Fruit fly (Drosophila melanogaster) whole organism, embryonic: ENCODE measurements around the gene CG33124.
A peak's percentile ranks its signal among the peaks of the same experiment; 100 is the strongest.

Experiments used
- Adf1 ChIP-seq: fragments of 200-800 bp; sonication (Bioruptor generic); IDR thresholded peaks from 2 replicates; pipeline ENCODE4 v1.3.6; 2022; ENCODE audit warnings: missing biosample characterization, missing genetic modification characterization
- Asciz ChIP-seq: fragments of 200-800 bp; sonication (Bioruptor generic); optimal IDR thresholded peaks from 2 replicates; lab custom pipeline; 2017; ENCODE audit warnings: missing biosample characterization, mild to moderate bottlenecking, missing genetic modification characterization, missing genetic modification reagents
- Atf6 ChIP-seq: fragments of 200-800 bp; sonication (Bioruptor generic); IDR thresholded peaks from 2 replicates; pipeline ENCODE4 v1.3.6; 2022; ENCODE audit warnings: missing biosample characterization, missing genetic modification characterization
- Bteb2 ChIP-seq: fragments of 200-800 bp; sonication (Bioruptor generic); optimal IDR thresholded peaks from 2 replicates; lab custom pipeline; 2016; ENCODE audit warnings: missing biosample characterization, missing genetic modification characterization
- C15 ChIP-seq: fragments of 200-800 bp; sonication (Bioruptor generic); IDR thresholded peaks from 3 replicates; pipeline ENCODE4 v1.3.6; 2022; ENCODE audit warnings: missing biosample characterization, missing genetic modification characterization
- CG12155 ChIP-seq: fragments of 200-800 bp; sonication (Bioruptor generic); optimal IDR thresholded peaks from 3 replicates; lab custom pipeline; 2016; ENCODE audit warnings: missing biosample characterization, missing genetic modification characterization
- CG13123 ChIP-seq: fragments of 200-800 bp; sonication (Bioruptor generic); optimal IDR thresholded peaks from 2 replicates; lab custom pipeline; 2016; ENCODE audit warnings: missing biosample characterization, missing genetic modification characterization
- CG13424 ChIP-seq: fragments of 200-800 bp; sonication (Bioruptor generic); optimal IDR thresholded peaks from 2 replicates; lab custom pipeline; 2019; ENCODE audit warnings: missing biosample characterization, mild to moderate bottlenecking, missing genetic modification characterization, moderate library complexity
- CG13775 ChIP-seq: fragments of 200-800 bp; sonication (Bioruptor generic); optimal IDR thresholded peaks from 3 replicates; lab custom pipeline; 2017; ENCODE audit warnings: missing biosample characterization, mild to moderate bottlenecking, missing genetic modification characterization
- CG14050 ChIP-seq: fragments of 200-800 bp; sonication (Bioruptor generic); IDR thresholded peaks from 3 replicates; pipeline ENCODE4 v1.3.6; 2022; ENCODE audit warnings: missing biosample characterization, missing genetic modification characterization
- CG14965 ChIP-seq: fragments of 200-800 bp; sonication (Bioruptor generic); optimal IDR thresholded peaks from 2 replicates; lab custom pipeline; 2016; ENCODE audit warnings: missing biosample characterization, missing genetic modification characterization, borderline replicate concordance
- CG16815 ChIP-seq: fragments of 200-800 bp; sonication (Bioruptor generic); optimal IDR thresholded peaks from 3 replicates; lab custom pipeline; 2017; ENCODE audit warnings: missing biosample characterization, mild to moderate bottlenecking, missing genetic modification characterization
- CG17186 ChIP-seq: fragments of 200-800 bp; sonication (Bioruptor generic); optimal IDR thresholded peaks from 3 replicates; lab custom pipeline; 2017; ENCODE audit warnings: missing biosample characterization, missing genetic modification reagents, missing genetic modification characterization
- CG18764 ChIP-seq: fragments of 200-800 bp; sonication (Bioruptor generic); optimal IDR thresholded peaks from 3 replicates; lab custom pipeline; 2016; ENCODE audit warnings: missing biosample characterization, missing genetic modification characterization
- CG30403 ChIP-seq: fragments of 200-800 bp; sonication (Bioruptor generic); optimal IDR thresholded peaks from 3 replicates; lab custom pipeline; 2016; ENCODE audit warnings: missing biosample characterization, missing genetic modification characterization
- CG3065 ChIP-seq: fragments of 200-800 bp; sonication (Bioruptor generic); optimal IDR thresholded peaks from 2 replicates; lab custom pipeline; 2016; ENCODE audit warnings: missing biosample characterization, missing genetic modification characterization
- CG33213 ChIP-seq: fragments of 200-800 bp; sonication (Bioruptor generic); optimal IDR thresholded peaks from 3 replicates; lab custom pipeline; 2016; ENCODE audit warnings: missing biosample characterization, missing genetic modification characterization
- CG43689 ChIP-seq: fragments of 200-800 bp; sonication (Bioruptor generic); IDR thresholded peaks from 2 replicates; pipeline ENCODE4 v1.3.6; 2022; ENCODE audit warnings: missing biosample characterization, missing genetic modification characterization
- CG6689 ChIP-seq: fragments of 200-800 bp; sonication (Bioruptor generic); IDR thresholded peaks from 2 replicates; pipeline ENCODE4 v1.3.6; 2022; ENCODE audit warnings: missing biosample characterization, missing genetic modification characterization
- CG6813 ChIP-seq: fragments of 200-800 bp; sonication (Bioruptor generic); optimal IDR thresholded peaks from 2 replicates; lab custom pipeline; 2017; ENCODE audit warnings: missing biosample characterization, missing genetic modification characterization, mild to moderate bottlenecking, moderate library complexity, missing genetic modification reagents
- CG7745 ChIP-seq: fragments of 200-800 bp; sonication (Bioruptor generic); optimal IDR thresholded peaks from 2 replicates; lab custom pipeline; 2018; ENCODE audit warnings: missing biosample characterization, mild to moderate bottlenecking, missing genetic modification characterization, moderate library complexity
- CG7786 ChIP-seq: fragments of 200-800 bp; sonication (Bioruptor generic); optimal IDR thresholded peaks from 2 replicates; lab custom pipeline; 2016; ENCODE audit warnings: missing biosample characterization, missing genetic modification characterization
- CG7839 ChIP-seq: fragments of 200-800 bp; sonication (Bioruptor generic); optimal IDR thresholded peaks from 3 replicates; lab custom pipeline; 2018; ENCODE audit warnings: missing biosample characterization, mild to moderate bottlenecking, missing genetic modification characterization, moderate library complexity
- CG8290 ChIP-seq, 3 experiments: fragments of 200-800 bp; sonication (Bioruptor generic); optimal IDR thresholded peaks; 2 replicates each; lab custom pipeline; 2016 to 2019; ENCODE audit warnings: missing biosample characterization in 3 of 3, missing genetic modification characterization in 3 of 3, mild to moderate bottlenecking in 2 of 3, moderate library complexity in 1 of 3
- CG8478 ChIP-seq: fragments of >200 bp; optimal IDR thresholded peaks from 2 replicates; lab custom pipeline; 2018
- CG9215 ChIP-seq: fragments of 200-800 bp; sonication (Bioruptor generic); IDR thresholded peaks from 2 replicates; pipeline ENCODE4 v1.3.6; 2022; ENCODE audit warnings: missing biosample characterization, missing genetic modification characterization
- ERR ChIP-seq: fragments of 200-800 bp; sonication (Bioruptor generic); optimal IDR thresholded peaks from 2 replicates; lab custom pipeline; 2016; ENCODE audit warnings: missing biosample characterization, missing genetic modification characterization
- Ets97D ChIP-seq: fragments of 200-800 bp; sonication (Bioruptor generic); optimal IDR thresholded peaks from 3 replicates; lab custom pipeline; 2016; ENCODE audit warnings: missing biosample characterization, missing genetic modification characterization
- Fer2 ChIP-seq: fragments of 200-800 bp; sonication (Bioruptor generic); optimal IDR thresholded peaks from 2 replicates; lab custom pipeline; 2018; ENCODE audit warnings: missing biosample characterization, mild to moderate bottlenecking, missing genetic modification characterization, moderate library complexity
- Gug ChIP-seq: fragments of 200-800 bp; sonication (Bioruptor generic); IDR thresholded peaks from 4 replicates; pipeline ENCODE4 v1.3.6; 2022; ENCODE audit warnings: missing biosample characterization, missing genetic modification characterization
- Hmx ChIP-seq: fragments of 200-800 bp; sonication (Bioruptor generic); optimal IDR thresholded peaks from 2 replicates; lab custom pipeline; 2016; ENCODE audit warnings: missing biosample characterization, missing genetic modification characterization
- Hr78 ChIP-seq, 2 experiments: fragments of 200-800 bp in 1 of 2; fragments of >200 bp in 1 of 2; sonication (Bioruptor generic) in 1 of 2; optimal IDR thresholded peaks; 2 replicates each; lab custom pipeline; 2017 to 2019; ENCODE audit warnings: missing biosample characterization in 2 of 2, missing genetic modification characterization in 2 of 2, mild to moderate bottlenecking in 1 of 2, moderate library complexity in 1 of 2
- Med ChIP-seq: fragments of 200-800 bp; sonication (Bioruptor generic); peaks from one replicate; lab custom pipeline; 2016; ENCODE audit warnings: missing biosample characterization, missing genetic modification characterization, mild to moderate bottlenecking, inconsistent platforms, moderate library complexity
- Rx ChIP-seq: fragments of 200-800 bp; sonication (Bioruptor generic); IDR thresholded peaks from 2 replicates; pipeline ENCODE4 v1.3.6; 2022; ENCODE audit warnings: missing biosample characterization, missing genetic modification characterization
- Scr ChIP-seq: fragments of 200-800 bp; sonication (Bioruptor generic); IDR thresholded peaks from 2 replicates; pipeline ENCODE4 v1.3.6; 2022; ENCODE audit warnings: missing biosample characterization, missing genetic modification characterization; ENCODE audit not compliant: partially characterized antibody
- Xbp1 ChIP-seq: fragments of 200-800 bp; sonication (Bioruptor generic); optimal IDR thresholded peaks from 3 replicates; lab custom pipeline; 2016; ENCODE audit warnings: missing biosample characterization, mild to moderate bottlenecking, missing genetic modification characterization
- cas ChIP-seq: fragments of 200-800 bp; sonication (Bioruptor generic); IDR thresholded peaks from 2 replicates; pipeline ENCODE4 v1.3.6; 2022; ENCODE audit warnings: missing biosample characterization, missing genetic modification characterization
- cg ChIP-seq: fragments of 200-800 bp; sonication (Bioruptor generic); optimal IDR thresholded peaks from 3 replicates; lab custom pipeline; 2019; ENCODE audit warnings: missing biosample characterization, mild to moderate bottlenecking, missing genetic modification characterization, moderate library complexity
- ems ChIP-seq: fragments of 200-800 bp; sonication (Bioruptor generic); optimal IDR thresholded peaks from 3 replicates; lab custom pipeline; 2016; ENCODE audit warnings: missing biosample characterization, missing genetic modification characterization
- fd96Cb ChIP-seq: fragments of 200-800 bp; sonication (Bioruptor generic); optimal IDR thresholded peaks from 2 replicates; lab custom pipeline; 2018; ENCODE audit warnings: missing biosample characterization, mild to moderate bottlenecking, missing genetic modification characterization, moderate library complexity
- gce ChIP-seq: fragments of 200-800 bp; sonication (Bioruptor generic); IDR thresholded peaks from 3 replicates; pipeline ENCODE4 v1.3.6; 2022; ENCODE audit warnings: missing biosample characterization, missing genetic modification characterization
- gro ChIP-seq: fragments of 200-800 bp; sonication (Bioruptor generic); optimal IDR thresholded peaks from 2 replicates; lab custom pipeline; 2016; ENCODE audit warnings: missing biosample characterization, missing genetic modification characterization
- gsb ChIP-seq: fragments of 200-800 bp; sonication (Bioruptor generic); IDR thresholded peaks from 2 replicates; pipeline ENCODE4 v1.3.6; 2022; ENCODE audit warnings: missing biosample characterization, missing genetic modification characterization
- jumu ChIP-seq: fragments of 200-800 bp; sonication (Bioruptor generic); optimal IDR thresholded peaks from 3 replicates; lab custom pipeline; 2016; ENCODE audit warnings: missing biosample characterization, missing genetic modification characterization
- klu ChIP-seq: fragments of 200-800 bp; sonication (Bioruptor generic); IDR thresholded peaks from 2 replicates; pipeline ENCODE4 v1.3.6; 2022; ENCODE audit warnings: missing biosample characterization, missing genetic modification characterization
- luna ChIP-seq: fragments of 200-800 bp; sonication (Bioruptor generic); optimal IDR thresholded peaks from 2 replicates; lab custom pipeline; 2016; ENCODE audit warnings: missing biosample characterization, missing genetic modification characterization
- maf-S ChIP-seq: fragments of 200-800 bp; sonication (Bioruptor generic); optimal IDR thresholded peaks from 2 replicates; lab custom pipeline; 2016; ENCODE audit warnings: missing biosample characterization, missing genetic modification characterization
- nerfin-2 ChIP-seq: fragments of 200-800 bp; sonication (Bioruptor generic); IDR thresholded peaks from 2 replicates; pipeline ENCODE4 v1.3.6; 2022; ENCODE audit warnings: missing biosample characterization, missing genetic modification characterization; ENCODE audit not compliant: partially characterized antibody
- pnt ChIP-seq: fragments of 200-800 bp; sonication (Bioruptor generic); optimal IDR thresholded peaks from 3 replicates; lab custom pipeline; 2016; ENCODE audit warnings: missing biosample characterization, missing genetic modification characterization
- shn ChIP-seq: fragments of 200-800 bp; sonication (Bioruptor generic); optimal IDR thresholded peaks from 3 replicates; lab custom pipeline; 2016; ENCODE audit warnings: missing biosample characterization, missing genetic modification characterization
- sr ChIP-seq: fragments of 200-800 bp; sonication (Bioruptor generic); IDR thresholded peaks from 3 replicates; pipeline ENCODE4 v1.3.6; 2022; ENCODE audit warnings: missing biosample characterization, missing genetic modification characterization
- unc-4 ChIP-seq: fragments of 200-800 bp; sonication (Bioruptor generic); IDR thresholded peaks from 2 replicates; pipeline ENCODE4 v1.3.6; 2022; ENCODE audit warnings: missing biosample characterization, missing genetic modification characterization; ENCODE audit not compliant: partially characterized antibody

CG33124 gene

DNA sequence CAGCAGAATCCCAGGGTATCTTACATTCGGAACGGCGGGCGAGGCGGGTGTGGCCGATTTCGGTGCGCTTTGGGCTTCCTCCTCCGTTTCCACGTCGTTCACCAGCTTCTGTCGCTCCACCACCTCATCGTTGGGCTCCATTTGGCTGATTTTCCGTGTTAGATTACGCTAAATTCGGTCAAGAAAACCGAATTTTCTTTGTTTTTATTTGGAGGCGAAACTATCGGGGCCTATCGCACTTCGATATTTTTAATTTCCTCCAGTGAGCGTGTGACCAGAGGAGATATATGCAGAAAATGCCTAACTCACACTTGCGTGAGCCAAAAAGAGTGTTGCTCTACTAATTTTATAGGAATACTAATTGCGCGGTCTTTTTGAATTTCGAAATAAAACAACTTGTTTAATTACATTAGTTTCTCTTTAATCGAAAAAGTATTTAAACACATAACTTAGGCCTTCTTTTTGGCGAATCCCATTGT, 16.7 kb downstream of the CG33124 start, which contains the start of gene CG10874 (continued):
- no peak for TF ChIP-seq Xbp1 (GFP tag; lab: Kevin White, UChicago)
- no peak for TF ChIP-seq cas (GFP tag; lab: Robert Waterston, UW)
- peak; percentile 20 for TF ChIP-seq CG12155 (GFP tag; lab: Kevin White, UChicago)
- peak; percentile 23 for TF ChIP-seq CG8290 (GFP tag; optimal IDR thresholded peaks at IDR 0.05; lab: Kevin White, UChicago)
- TF ChIP-seq CG8290 (tag; optimal IDR thresholded peaks at IDR 0.05; lab: Kevin White, UChicago) = peak in 1 of 2 experiments; percentile 62
- TF ChIP-seq CG17186 (GFP tag; lab: Kevin White, UChicago) = peak; percentile 17
- TF ChIP-seq CG33213 = peak; percentile 65
- TF ChIP-seq Scr (GFP tag; lab: Robert Waterston, UW) = no peak
- no peak for TF ChIP-seq gce (GFP tag; lab: Robert Waterston, UW)
- TF ChIP-seq CG14965 (GFP tag; lab: Kevin White, UChicago) = no peak
- TF ChIP-seq CG13424 (tag; lab: Kevin White, UChicago) = no peak
- TF ChIP-seq ems (GFP tag; lab: Kevin White, UChicago) = no peak
- no peak for TF ChIP-seq cg (GFP tag; lab: Kevin White, UChicago)
- no peak for TF ChIP-seq Atf6
- no peak for TF ChIP-seq CG6689 (GFP tag; lab: Robert Waterston, UW)
- TF ChIP-seq Adf1 (GFP tag; lab: Robert Waterston, UW) = no peak
- no peak for TF ChIP-seq Hmx (GFP tag; lab: Kevin White, UChicago)
- no peak for TF ChIP-seq nerfin-2 (GFP tag; lab: Robert Waterston, UW)
- no peak for TF ChIP-seq CG7786 (GFP tag; lab: Kevin White, UChicago)
- no peak for TF ChIP-seq CG6813 (GFP tag; lab: Kevin White, UChicago)
- TF ChIP-seq gro = peak; percentile 29
- TF ChIP-seq CG16815 = no peak
- no peak for TF ChIP-seq klu (GFP tag; lab: Robert Waterston, UW)
- TF ChIP-seq fd96Cb (tag; lab: Kevin White, UChicago) = no peak
- TF ChIP-seq luna = no peak
- no peak for TF ChIP-seq pnt (GFP tag; lab: Kevin White, UChicago)
- no peak for TF ChIP-seq Rx (GFP tag; lab: Robert Waterston, UW)
- TF ChIP-seq CG13123 (GFP tag; lab: Kevin White, UChicago) = no peak
- no peak for TF ChIP-seq CG7745 (tag; lab: Kevin White, UChicago)
- TF ChIP-seq C15 (GFP tag; lab: Robert Waterston, UW) = no peak
- no peak for TF ChIP-seq Bteb2 (GFP tag; lab: Kevin White, UChicago)
- TF ChIP-seq gsb = no peak
- no peak for TF ChIP-seq unc-4 (GFP tag; lab: Robert Waterston, UW)
- TF ChIP-seq sr = no peak
- peak; percentile 98 for TF ChIP-seq CG18764
- TF ChIP-seq jumu = no peak
- no peak for TF ChIP-seq CG8478 (lab: Kevin White, UChicago)
- TF ChIP-seq Gug (GFP tag; lab: Robert Waterston, UW) = no peak
- no peak for TF ChIP-seq CG9215 (GFP tag; lab: Robert Waterston, UW)
- TF ChIP-seq Med = peak; percentile 74
- TF ChIP-seq CG14050 (GFP tag; lab: Robert Waterston, UW) = no peak
- TF ChIP-seq CG7839 = no peak
- TF ChIP-seq shn = no peak
- no peak for TF ChIP-seq maf-S (GFP tag; lab: Kevin White, UChicago)
- TF ChIP-seq ERR (GFP tag; lab: Kevin White, UChicago) = no peak
- peak; percentile 78 for TF ChIP-seq Ets97D (GFP tag; lab: Kevin White, UChicago)
- TF ChIP-seq CG43689 (GFP tag; lab: Robert Waterston, UW) = no peak
- TF ChIP-seq CG13775 (GFP tag; lab: Kevin White, UChicago) = no peak
- TF ChIP-seq Fer2 (tag; lab: Kevin White, UChicago) = no peak
- no peak for TF ChIP-seq Asciz (GFP tag; lab: Kevin White, UChicago)
- no peak for TF ChIP-seq CG3065 (GFP tag; lab: Kevin White, UChicago)
- no peak for TF ChIP-seq CG30403
- TF ChIP-seq Hr78 (GFP tag; optimal IDR thresholded peaks at IDR 0.05; lab: Kevin White, UChicago) = no peak
